Worm (Caenorhabditis elegans): ENCODE results near the gene ets-7.

- TF ChIP-seq him-1 (tag; optimal IDR thresholded peaks at IDR 0.05) (no peak), dao-5 (tag; optimal IDR thresholded peaks at IDR 0.05) (no peak)
Measured at ce11 chrV:7603404-7603803, 44.8 kb upstream of the ets-7 start, which contains the start of gene C50E3.11.

Measured in whole organism, L4/young adult.